Fruit fly (Drosophila melanogaster): ENCODE data around the gene CapaR.

CapaR gene

dm6 chr3L:21568848-21569372 is 6.9 kb upstream of the CapaR start, which contains the start of the genes CRIF and SMC5 (continued):
- TF ChIP-seq gem (tag; optimal IDR thresholded peaks at IDR 0.05) (peak; percentile 82), amos (GFP tag; IDR thresholded peaks at IDR 0.05; ENCODE audit: partially characterized antibody) (no peak), CG4730 (GFP tag; IDR thresholded peaks at IDR 0.05) (no peak), Gug (GFP tag; IDR thresholded peaks at IDR 0.05) (no peak), chn (GFP tag; optimal IDR thresholded peaks at IDR 0.05) (peak; percentile 61), Fer1 (GFP tag; optimal IDR thresholded peaks at IDR 0.05) (peak; percentile 44), fu2 (GFP tag; optimal IDR thresholded peaks at IDR 0.05) (peak; percentile 17), Fer3 (tag; optimal IDR thresholded peaks at IDR 0.05) (peak; percentile 46), Atf3 (GFP tag; optimal IDR thresholded peaks at IDR 0.05) (peak; percentile 40), br (optimal IDR thresholded peaks at IDR 0.05) (no peak), CG16813 (GFP tag; IDR thresholded peaks at IDR 0.05; ENCODE audit: partially characterized antibody) (0 out of 3 replicates have a peak, but pooled peaks have one; percentile 30), cad (GFP tag; optimal IDR thresholded peaks at IDR 0.05) (no peak), lab (GFP tag; optimal IDR thresholded peaks at IDR 0.05) (no peak), Bdp1 (GFP tag; optimal IDR thresholded peaks at IDR 0.05) (peak; percentile 4), nau (GFP tag; optimal IDR thresholded peaks at IDR 0.05) (no peak), CG8388 (GFP tag; optimal IDR thresholded peaks at IDR 0.05) (peak; percentile 46), CG7839 (tag; optimal IDR thresholded peaks at IDR 0.05) (no peak), CG17328 (GFP tag; IDR thresholded peaks at IDR 0.05) (peak; percentile 37; the same call in 1 of the 2 replicates), CG10321 (GFP tag; IDR thresholded peaks at IDR 0.05) (no peak), CG7928 (GFP tag; optimal IDR thresholded peaks at IDR 0.05) (peak; percentile 11), CG34422 (GFP tag; IDR thresholded peaks at IDR 0.05) (0 out of 3 replicates have a peak, but pooled peaks have one; percentile 58), pnt (GFP tag; optimal IDR thresholded peaks at IDR 0.05) (peak; percentile 30), CG11696 (GFP tag; IDR thresholded peaks at IDR 0.05) (no peak), sens (GFP tag) (peak; percentile 97), rib (GFP tag; IDR thresholded peaks at IDR 0.05) (no peak), CG14441 (GFP tag; IDR thresholded peaks at IDR 0.05) (peak; percentile 48; the same call in 1 of the 2 replicates), CG11247 (GFP tag; IDR thresholded peaks at IDR 0.05) (no peak), Hsf (GFP tag; optimal IDR thresholded peaks at IDR 0.05) (peak; percentile 80), gsb (GFP tag; IDR thresholded peaks at IDR 0.05) (no peak), hth (optimal IDR thresholded peaks at IDR 0.05) (no peak), CG18011 (GFP tag; optimal IDR thresholded peaks at IDR 0.05) (peak; percentile 18), CG17568 (GFP tag; optimal IDR thresholded peaks at IDR 0.05) (no peak), Awh (GFP tag; IDR thresholded peaks at IDR 0.05) (no peak; the same call in 1 of the 2 replicates), danr (GFP tag; IDR thresholded peaks at IDR 0.05) (no peak), inv (GFP tag; IDR thresholded peaks at IDR 0.05; ENCODE audit: partially characterized antibody) (no peak), MBD-R2 (GFP tag; IDR thresholded peaks at IDR 0.05) (peak; percentile 39), Six4 (GFP tag; optimal IDR thresholded peaks at IDR 0.05) (peak; percentile 51), CG2712 (tag; optimal IDR thresholded peaks at IDR 0.05) (peak; percentile 75), CG4617 (GFP tag; optimal IDR thresholded peaks at IDR 0.05; ENCODE audit: borderline replicate concordance) (peak; percentile 68), CG31388 (GFP tag; optimal IDR thresholded peaks at IDR 0.05) (no peak), Tbp (GFP tag; optimal IDR thresholded peaks at IDR 0.05) (no peak), CG30431 (GFP tag; optimal IDR thresholded peaks at IDR 0.05) (peak; percentile 12), gfzf (GFP tag; optimal IDR thresholded peaks at IDR 0.05) (peak; percentile 18), cwo (GFP tag; optimal IDR thresholded peaks at IDR 0.05) (no peak), trem (tag; optimal IDR thresholded peaks at IDR 0.05) (peak; percentile 49), trh (GFP tag; optimal IDR thresholded peaks at IDR 0.05) (no peak), wek (GFP tag; optimal IDR thresholded peaks at IDR 0.05) (peak; percentile 94), Mrtf (GFP tag; IDR thresholded peaks at IDR 0.05) (no peak), dpn (GFP tag; optimal IDR thresholded peaks at IDR 0.05) (peak; percentile 76 to 77), sd (tag; optimal IDR thresholded peaks at IDR 0.05) (no peak), Ravus (GFP tag; IDR thresholded peaks at IDR 0.05) (no peak; the same call in 1 of the 2 replicates)

Data from whole organism, embryonic.